Worm (Caenorhabditis elegans): ENCODE results near the gene lam-2.

DNA sequence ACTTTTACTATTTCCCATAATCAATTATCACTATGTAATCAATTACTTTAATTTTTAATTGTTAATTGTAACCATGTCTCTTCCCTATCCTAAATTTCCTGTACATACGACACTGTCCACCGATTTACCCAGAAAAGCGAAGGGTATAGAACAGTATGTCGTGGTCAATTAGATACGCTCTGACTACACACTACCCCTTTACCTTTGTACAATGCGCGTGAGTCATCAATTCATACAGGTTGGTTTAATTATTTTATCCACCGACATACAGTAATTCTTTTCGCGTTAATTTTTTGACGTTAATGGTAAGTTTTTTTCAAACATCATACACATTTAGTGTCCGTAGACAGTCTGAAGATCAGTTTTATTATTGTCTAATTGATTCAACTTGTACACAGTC is 30.6 kb upstream of the lam-2 start:
- no peak for TF ChIP-seq tbx-8 (GFP tag; optimal IDR thresholded peaks at IDR 0.05)
- peak; percentile 86 for TF ChIP-seq pha-4 (tag; optimal IDR thresholded peaks at IDR 0.05)
- TF ChIP-seq elt-3 (tag; optimal IDR thresholded peaks at IDR 0.05): peak; percentile 72
- TF ChIP-seq snpc-4 (tag; optimal IDR thresholded peaks at IDR 0.05): no peak
- peak; percentile 92 for TF ChIP-seq nhr-237 (tag; optimal IDR thresholded peaks at IDR 0.05)
- TF ChIP-seq nhr-76 (tag; optimal IDR thresholded peaks at IDR 0.05): no peak
- TF ChIP-seq elt-1 (tag; optimal IDR thresholded peaks at IDR 0.05; ENCODE audit: borderline replicate concordance, insufficient read depth): no peak
- no peak for TF ChIP-seq unc-62 (GFP tag; optimal IDR thresholded peaks at IDR 0.05)
- TF ChIP-seq lin-13 (tag; optimal IDR thresholded peaks at IDR 0.05): no peak
- no peak for TF ChIP-seq mep-1 (tag; optimal IDR thresholded peaks at IDR 0.05)
- TF ChIP-seq ztf-11 (tag; optimal IDR thresholded peaks at IDR 0.05): no peak
- TF ChIP-seq nhr-28 (tag; optimal IDR thresholded peaks at IDR 0.05): no peak
- no peak for TF ChIP-seq unc-39 (tag; optimal IDR thresholded peaks at IDR 0.05)
- TF ChIP-seq nhr-12 (tag; optimal IDR thresholded peaks at IDR 0.05): no peak

Measured in whole organism, mixed stage, embryonic.